Worm (Caenorhabditis elegans): Measurements from ENCODE around the gene F28A10.4.

DNA sequence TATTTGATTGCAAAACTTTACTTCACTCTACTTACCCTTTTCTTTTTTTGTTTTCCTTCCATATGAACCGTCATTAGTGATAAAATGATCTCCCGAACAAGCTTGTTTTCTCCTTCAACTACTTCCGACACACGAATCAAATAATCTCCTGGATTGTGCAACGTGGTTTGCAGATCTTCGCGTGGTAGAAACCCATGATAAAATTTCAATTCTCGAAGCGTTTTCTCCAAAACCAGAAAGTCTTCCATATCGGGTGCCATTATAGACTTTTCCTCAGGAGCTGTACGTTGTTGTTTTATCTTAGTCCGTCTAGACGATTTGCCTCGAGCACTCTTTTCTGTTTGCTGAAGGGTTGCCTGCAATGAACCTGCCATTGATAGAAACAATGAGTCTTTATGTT, 46.6 kb upstream of the F28A10.4 start:
- TF ChIP-seq fos-1 (tag; optimal IDR thresholded peaks at IDR 0.05) (no peak), egl-27 (tag; optimal IDR thresholded peaks at IDR 0.05) (no peak), ZK546.5 (tag; optimal IDR thresholded peaks at IDR 0.05) (no peak), ceh-82 (tag; optimal IDR thresholded peaks at IDR 0.05) (no peak), nhr-25 (tag; optimal IDR thresholded peaks at IDR 0.05) (no peak), F13H6.1 (tag; optimal IDR thresholded peaks at IDR 0.05) (no peak), ztf-1 (GFP tag; conservative IDR thresholded peaks at IDR 0.05) (no peak), elt-3 (tag; optimal IDR thresholded peaks at IDR 0.05) (no peak), mdl-1 (tag; optimal IDR thresholded peaks at IDR 0.05) (no peak), nhr-10 (tag; optimal IDR thresholded peaks at IDR 0.05) (no peak), skn-1 (tag; optimal IDR thresholded peaks at IDR 0.05) (no peak), ama-1 (optimal IDR thresholded peaks at IDR 0.05) (no peak), ceh-16 (tag; optimal IDR thresholded peaks at IDR 0.05) (no peak), unc-62 (GFP tag; optimal IDR thresholded peaks at IDR 0.05) (no peak)

All from whole organism, L2 larva.